Worm (Caenorhabditis elegans) whole organism, young adult: Measurements from ENCODE around the gene dhs-14.
A peak's percentile ranks its signal among the peaks of the same experiment; 100 is the strongest.

Experiments used
- B0336.3 ChIP-seq: fragments of 200-800 bp; sonication (Bioruptor generic); IDR thresholded peaks from 2 replicates; pipeline ENCODE4 v1.3.6; 2022; ENCODE audit warnings: missing genetic modification characterization, missing compliant biosample characterization
- C06A6.2 ChIP-seq: fragments of 200-800 bp; sonication (Bioruptor generic); conservative IDR thresholded peaks from 2 replicates; pipeline ENCODE4 v1.3.6; 2022; ENCODE audit warnings: missing genetic modification characterization, missing compliant biosample characterization
- F10E7.11 ChIP-seq: sonication (generic microtip); optimal IDR thresholded peaks from 2 replicates; lab custom pipeline; 2017; ENCODE audit warnings: mild to moderate bottlenecking, missing genetic modification characterization, moderate library complexity, missing compliant biosample characterization
- F22D6.2 ChIP-seq: sonication (generic microtip); optimal IDR thresholded peaks from 2 replicates; lab custom pipeline; 2016; ENCODE audit warnings: mild to moderate bottlenecking, missing genetic modification characterization, missing compliant biosample characterization
- F39B2.1 ChIP-seq: fragments of 200-800 bp; sonication (Bioruptor generic); IDR thresholded peaks from 2 replicates; pipeline ENCODE4 v1.3.6; 2022; ENCODE audit warnings: missing genetic modification reagents, missing genetic modification characterization, missing compliant biosample characterization
- F49E8.2 ChIP-seq: sonication (generic microtip); optimal IDR thresholded peaks from 3 replicates; lab custom pipeline; 2017; ENCODE audit warnings: missing genetic modification characterization, mild to moderate bottlenecking, missing compliant biosample characterization, antibody characterized with exemption, moderate library complexity; ENCODE audit not compliant: insufficient read depth
- F52B5.7 ChIP-seq: sonication (generic microtip); optimal IDR thresholded peaks from 2 replicates; lab custom pipeline; 2016; ENCODE audit warnings: mild to moderate bottlenecking, missing genetic modification characterization, missing compliant biosample characterization
- F55B11.4 ChIP-seq: sonication (generic microtip); optimal IDR thresholded peaks from 2 replicates; lab custom pipeline; 2016; ENCODE audit warnings: missing compliant biosample characterization, missing genetic modification characterization, borderline replicate concordance; ENCODE audit not compliant: insufficient read depth
- F57A8.1 ChIP-seq: fragments of 200-800 bp; sonication (Bioruptor generic); optimal IDR thresholded peaks from 2 replicates; lab custom pipeline; 2018; ENCODE audit warnings: mild to moderate bottlenecking, missing genetic modification characterization, moderate library complexity, missing compliant biosample characterization
- K11D2.4 ChIP-seq: fragments of 200-800 bp; sonication (Bioruptor generic); IDR thresholded peaks from 2 replicates; pipeline ENCODE4 v1.3.6; 2022; ENCODE audit warnings: missing genetic modification reagents, missing genetic modification characterization, missing compliant biosample characterization
- T26A5.8 ChIP-seq: sonication (generic microtip); optimal IDR thresholded peaks from 2 replicates; lab custom pipeline; 2016; ENCODE audit warnings: missing genetic modification characterization, missing compliant biosample characterization
- Y53G8AR.9 ChIP-seq: fragments of 200-800 bp; sonication (Bioruptor generic); conservative IDR thresholded peaks from 2 replicates; pipeline ENCODE4 v1.3.6; 2022; ENCODE audit warnings: missing genetic modification reagents, missing genetic modification characterization, missing compliant biosample characterization
- Y67H2A.10 ChIP-seq: fragments of 200-800 bp; sonication (Bioruptor generic); conservative IDR thresholded peaks from 2 replicates; pipeline ENCODE4 v1.3.6; 2022; ENCODE audit warnings: missing genetic modification reagents, missing genetic modification characterization, missing compliant biosample characterization
- ZK185.1 ChIP-seq: sonication (generic microtip); optimal IDR thresholded peaks from 2 replicates; lab custom pipeline; 2016; ENCODE audit warnings: mild to moderate bottlenecking, missing genetic modification characterization, missing compliant biosample characterization; ENCODE audit not compliant: poor library complexity, severe bottlenecking
- atf-7 ChIP-seq: sonication (generic microtip); optimal IDR thresholded peaks from 2 replicates; lab custom pipeline; 2017; ENCODE audit warnings: mild to moderate bottlenecking, missing genetic modification characterization, missing compliant biosample characterization
- ccch-3 ChIP-seq: fragments of 200-800 bp; sonication (Bioruptor generic); optimal IDR thresholded peaks from 2 replicates; lab custom pipeline; 2018; ENCODE audit warnings: mild to moderate bottlenecking, missing genetic modification characterization, missing compliant biosample characterization
- ceh-100 ChIP-seq: fragments of 200-800 bp; sonication (Bioruptor generic); IDR thresholded peaks from 2 replicates; pipeline ENCODE4 v1.3.6; 2022; ENCODE audit warnings: missing genetic modification reagents, missing genetic modification characterization, missing compliant biosample characterization
- ceh-27 ChIP-seq: fragments of 200-800 bp; sonication (Bioruptor generic); optimal IDR thresholded peaks from 2 replicates; lab custom pipeline; 2018; ENCODE audit warnings: mild to moderate bottlenecking, missing genetic modification characterization, moderate library complexity, missing compliant biosample characterization
- ceh-58 ChIP-seq: fragments of 200-800 bp; sonication (Bioruptor generic); IDR thresholded peaks from 2 replicates; pipeline ENCODE4 v1.3.6; 2022; ENCODE audit warnings: missing genetic modification characterization, missing compliant biosample characterization
- efl-1 ChIP-seq: fragments of 150-350 bp; optimal IDR thresholded peaks from 2 replicates; lab custom pipeline; 2014; ENCODE audit warnings: missing biosample characterization, missing genetic modification reagents, missing genetic modification characterization
- egl-44 ChIP-seq: fragments of 200-800 bp; sonication (Bioruptor generic); IDR thresholded peaks from 2 replicates; pipeline ENCODE4 v1.3.6; 2022; ENCODE audit warnings: missing genetic modification reagents, missing genetic modification characterization, missing compliant biosample characterization
- ets-4 ChIP-seq: fragments of 200-800 bp; sonication (Bioruptor generic); optimal IDR thresholded peaks from 2 replicates; lab custom pipeline; 2018; ENCODE audit warnings: mild to moderate bottlenecking, missing genetic modification characterization, missing compliant biosample characterization
- fkh-3 ChIP-seq: sonication (generic microtip); optimal IDR thresholded peaks from 2 replicates; lab custom pipeline; 2016; ENCODE audit warnings: mild to moderate bottlenecking, missing genetic modification characterization, missing compliant biosample characterization
- gei-17 ChIP-seq: fragments of 200-800 bp; sonication (Bioruptor generic); optimal IDR thresholded peaks from 2 replicates; lab custom pipeline; 2018; ENCODE audit warnings: mild to moderate bottlenecking, missing genetic modification characterization, missing compliant biosample characterization
- him-1 ChIP-seq: sonication (generic microtip); optimal IDR thresholded peaks from 2 replicates; lab custom pipeline; 2016; ENCODE audit warnings: missing genotype, missing genetic modification reagents, missing genetic modification characterization, missing compliant biosample characterization
- hsf-1 ChIP-seq: fragments of 200-800 bp; sonication (Bioruptor generic); IDR thresholded peaks from 2 replicates; pipeline ENCODE4 v1.3.6; 2022; ENCODE audit warnings: missing genetic modification reagents, missing genetic modification characterization, missing compliant biosample characterization
- lin-54 ChIP-seq: fragments of 200-800 bp; sonication (Bioruptor generic); optimal IDR thresholded peaks from 2 replicates; lab custom pipeline; 2018; ENCODE audit warnings: mild to moderate bottlenecking, missing genetic modification characterization, missing compliant biosample characterization
- lsl-1 ChIP-seq: fragments of 200-800 bp; sonication (Bioruptor generic); optimal IDR thresholded peaks from 2 replicates; lab custom pipeline; 2018; ENCODE audit warnings: mild to moderate bottlenecking, missing genetic modification characterization, moderate library complexity, missing compliant biosample characterization
- lsy-27 ChIP-seq: sonication (generic microtip); optimal IDR thresholded peaks from 2 replicates; lab custom pipeline; 2017; ENCODE audit warnings: missing genetic modification characterization, mild to moderate bottlenecking, missing compliant biosample characterization, antibody characterized with exemption, missing genotype, borderline replicate concordance; ENCODE audit not compliant: insufficient read depth
- mxl-1 ChIP-seq: sonication (generic microtip); optimal IDR thresholded peaks from 2 replicates; lab custom pipeline; 2016; ENCODE audit warnings: missing genetic modification characterization, missing compliant biosample characterization
- nfya-1 ChIP-seq: sonication (generic microtip); optimal IDR thresholded peaks from 2 replicates; lab custom pipeline; 2017; ENCODE audit warnings: antibody characterized with exemption, missing compliant biosample characterization, missing genetic modification characterization, borderline replicate concordance; ENCODE audit not compliant: insufficient read depth
- nfyb-1 ChIP-seq: fragments of 200-800 bp; sonication (Bioruptor generic); IDR thresholded peaks from 2 replicates; pipeline ENCODE4 v1.3.6; 2022; ENCODE audit warnings: missing genetic modification reagents, missing genetic modification characterization, missing compliant biosample characterization
- nhr-120 ChIP-seq: fragments of 200-800 bp; sonication (Bioruptor generic); IDR thresholded peaks from 2 replicates; pipeline ENCODE4 v1.3.6; 2022; ENCODE audit warnings: missing genetic modification characterization, missing compliant biosample characterization
- nhr-179 ChIP-seq: sonication (generic microtip); optimal IDR thresholded peaks from 2 replicates; lab custom pipeline; 2016; ENCODE audit warnings: mild to moderate bottlenecking, missing genetic modification characterization, missing compliant biosample characterization
- nhr-27 ChIP-seq: fragments of 200-800 bp; sonication (Bioruptor generic); optimal IDR thresholded peaks from 2 replicates; lab custom pipeline; 2018; ENCODE audit warnings: mild to moderate bottlenecking, missing genetic modification characterization, moderate library complexity, missing compliant biosample characterization
- nhr-80 ChIP-seq: sonication (generic microtip); optimal IDR thresholded peaks from 2 replicates; lab custom pipeline; 2016; ENCODE audit warnings: missing genetic modification characterization, missing compliant biosample characterization
- nhr-90 ChIP-seq: sonication (generic microtip); optimal IDR thresholded peaks from 2 replicates; lab custom pipeline; 2016; ENCODE audit warnings: missing genotype, mild to moderate bottlenecking, missing genetic modification characterization, missing compliant biosample characterization
- rcor-1 ChIP-seq: fragments of 200-800 bp; sonication (Bioruptor generic); IDR thresholded peaks from 2 replicates; pipeline ENCODE4 v1.3.6; 2022; ENCODE audit warnings: missing genetic modification reagents, missing genetic modification characterization, missing compliant biosample characterization
- rec-8 ChIP-seq, 2 experiments: sonication (generic microtip); optimal IDR thresholded peaks; 2 replicates each; lab custom pipeline; 2016; ENCODE audit warnings: mild to moderate bottlenecking in 2 of 2, missing genetic modification characterization in 2 of 2, missing genetic modification reagents in 2 of 2, missing genotype in 2 of 2, missing biosample characterization in 1 of 2, missing compliant biosample characterization in 1 of 2, moderate library complexity in 1 of 2
- snpc-3.4 ChIP-seq: sonication (generic microtip); optimal IDR thresholded peaks from 2 replicates; lab custom pipeline; 2017; ENCODE audit warnings: missing genetic modification characterization, mild to moderate bottlenecking, missing compliant biosample characterization, antibody characterized with exemption, moderate library complexity, missing genotype, missing genetic modification reagents
- somi-1 ChIP-seq: fragments of 200-800 bp; sonication (Bioruptor generic); optimal IDR thresholded peaks from 2 replicates; lab custom pipeline; 2018; ENCODE audit warnings: mild to moderate bottlenecking, missing genetic modification characterization, missing compliant biosample characterization
- tbx-9 ChIP-seq: sonication (generic microtip); optimal IDR thresholded peaks from 2 replicates; lab custom pipeline; 2016; ENCODE audit warnings: borderline replicate concordance, missing genetic modification characterization, inconsistent platforms, missing compliant biosample characterization
- xnd-1 ChIP-seq: sonication (generic microtip); optimal IDR thresholded peaks from 2 replicates; lab custom pipeline; 2016; ENCODE audit warnings: missing genotype, missing genetic modification reagents, missing genetic modification characterization, missing compliant biosample characterization
- zim-3 ChIP-seq: sonication (generic microtip); optimal IDR thresholded peaks from 2 replicates; lab custom pipeline; 2017; ENCODE audit warnings: mild to moderate bottlenecking, missing genetic modification characterization, moderate library complexity, missing compliant biosample characterization
- ztf-18 ChIP-seq: sonication (generic microtip); optimal IDR thresholded peaks from 2 replicates; lab custom pipeline; 2016; ENCODE audit warnings: missing genotype, mild to moderate bottlenecking, missing genetic modification characterization, missing compliant biosample characterization
- ztf-22 ChIP-seq: fragments of 200-800 bp; sonication (Bioruptor generic); optimal IDR thresholded peaks from 2 replicates; lab custom pipeline; 2018; ENCODE audit warnings: mild to moderate bottlenecking, missing genetic modification characterization, moderate library complexity, missing compliant biosample characterization
- ztf-25 ChIP-seq: fragments of 200-800 bp; sonication (Bioruptor generic); IDR thresholded peaks from 2 replicates; pipeline ENCODE4 v1.3.6; 2022; ENCODE audit warnings: missing genetic modification reagents, missing genetic modification characterization, missing compliant biosample characterization

The dhs-14 gene

ce11 chrV:2730784-2731480 is 34.1 kb downstream of the dhs-14 start, which contains the start of gene dod-3 (continued):
- TF ChIP-seq F10E7.11 (no peak), F22D6.2 (tag; lab: Kevin White, UChicago) (no peak), atf-7 (tag; lab: Kevin White, UChicago) (peak; percentile 90), snpc-3.4 (no peak), fkh-3 (no peak), F57A8.1 (GFP tag; lab: Kevin White, UChicago) (no peak), lsy-27 (tag; lab: Kevin White, UChicago) (no peak), B0336.3 (GFP tag; lab: Robert Waterston, UW) (no peak; the same call in 1 of the 2 replicates), nfyb-1 (GFP tag; lab: Robert Waterston, UW) (peak; percentile 50; the same call in 1 of the 2 replicates), hsf-1 (no peak), ceh-100 (no peak), lsl-1 (GFP tag; lab: Kevin White, UChicago) (no peak), nhr-90 (no peak), gei-17 (GFP tag; lab: Kevin White, UChicago) (no peak), F49E8.2 (tag; lab: Kevin White, UChicago) (no peak), Y67H2A.10 (GFP tag; lab: Robert Waterston, UW) (no peak), Y53G8AR.9 (GFP tag; lab: Robert Waterston, UW) (no peak), ztf-22 (GFP tag; lab: Kevin White, UChicago) (peak; percentile 70), K11D2.4 (GFP tag; lab: Robert Waterston, UW) (no peak), nhr-27 (no peak), nhr-120 (no peak), ztf-25 (GFP tag; lab: Robert Waterston, UW) (no peak), nhr-80 (tag; lab: Kevin White, UChicago) (peak; percentile 94), somi-1 (GFP tag; lab: Kevin White, UChicago) (no peak), zim-3 (tag; lab: Kevin White, UChicago) (no peak), ets-4 (GFP tag; lab: Kevin White, UChicago) (peak; percentile 65), efl-1 (GFP tag; lab: Kevin White, UChicago) (no peak), mxl-1 (tag; lab: Kevin White, UChicago) (no peak), egl-44 (GFP tag; lab: Robert Waterston, UW) (0 out of 2 replicates have a peak, but pooled peaks have one; percentile 65), ceh-27 (GFP tag; lab: Kevin White, UChicago) (no peak), xnd-1 (no peak), F39B2.1 (no peak), ccch-3 (no peak), tbx-9 (no peak), rec-8 (tag; optimal IDR thresholded peaks at IDR 0.05; lab: Kevin White, UChicago) (no peak), F52B5.7 (tag; lab: Kevin White, UChicago) (no peak), him-1 (tag; lab: Kevin White, UChicago) (no peak), ceh-58 (GFP tag; lab: Robert Waterston, UW) (no peak), nhr-179 (tag; lab: Kevin White, UChicago) (no peak), F55B11.4 (tag; lab: Kevin White, UChicago) (no peak), nfya-1 (tag; lab: Kevin White, UChicago) (no peak), lin-54 (GFP tag; lab: Kevin White, UChicago) (no peak), T26A5.8 (tag; lab: Kevin White, UChicago) (no peak), C06A6.2 (GFP tag; lab: Robert Waterston, UW) (no peak), ZK185.1 (tag; lab: Kevin White, UChicago) (no peak), rcor-1 (no peak), ztf-18 (tag; lab: Kevin White, UChicago) (no peak)
